Fruit fly (Drosophila melanogaster) whole organism, embryonic: ENCODE measurements around the gene CG10793.
A peak's percentile ranks its signal among the peaks of the same experiment; 100 is the strongest.

Experiments used
- Atf3 ChIP-seq: fragments of 200-800 bp; sonication (Bioruptor generic); optimal IDR thresholded peaks from 3 replicates; lab custom pipeline; 2016; ENCODE audit warnings: missing biosample characterization, missing genetic modification characterization
- CG10209 ChIP-seq: fragments of 200-800 bp; sonication (Bioruptor generic); optimal IDR thresholded peaks from 3 replicates; lab custom pipeline; 2017; ENCODE audit warnings: missing biosample characterization, mild to moderate bottlenecking, missing genetic modification characterization, missing genetic modification reagents
- CG10267 ChIP-seq: fragments of 200-800 bp; sonication (Bioruptor generic); optimal IDR thresholded peaks from 2 replicates; lab custom pipeline; 2018; ENCODE audit warnings: missing biosample characterization, mild to moderate bottlenecking, missing genetic modification characterization, moderate library complexity
- CG10274 ChIP-seq: fragments of 200-800 bp; sonication (Bioruptor generic); optimal IDR thresholded peaks from 3 replicates; lab custom pipeline; 2017; ENCODE audit warnings: missing biosample characterization, mild to moderate bottlenecking, missing genetic modification characterization
- CG10366 ChIP-seq: fragments of 200-800 bp; sonication (Bioruptor generic); IDR thresholded peaks from 2 replicates; pipeline ENCODE4 v1.3.6; 2022; ENCODE audit warnings: missing biosample characterization, missing genetic modification characterization
- CG11093 ChIP-seq: fragments of 200-800 bp; sonication (Bioruptor generic); IDR thresholded peaks from 3 replicates; pipeline ENCODE4 v1.3.6; 2022; ENCODE audit warnings: missing biosample characterization, missing genetic modification characterization
- CG11398 ChIP-seq: fragments of 200-800 bp; sonication (Bioruptor generic); optimal IDR thresholded peaks from 2 replicates; lab custom pipeline; 2016; ENCODE audit warnings: missing biosample characterization, missing genetic modification characterization
- CG13287 ChIP-seq: fragments of 200-800 bp; sonication (Bioruptor generic); IDR thresholded peaks from 2 replicates; pipeline ENCODE4 v1.3.6; 2022; ENCODE audit warnings: missing biosample characterization, missing genetic modification characterization; ENCODE audit not compliant: partially characterized antibody
- CG13624 ChIP-seq: fragments of 200-800 bp; sonication (Bioruptor generic); optimal IDR thresholded peaks from 2 replicates; lab custom pipeline; 2016; ENCODE audit warnings: missing biosample characterization, missing genetic modification characterization
- CG15269 ChIP-seq: fragments of 200-800 bp; sonication (Bioruptor generic); optimal IDR thresholded peaks from 2 replicates; lab custom pipeline; 2018; ENCODE audit warnings: missing biosample characterization, mild to moderate bottlenecking, missing genetic modification characterization, moderate library complexity
- CG1529 ChIP-seq: fragments of 200-800 bp; sonication (Bioruptor generic); optimal IDR thresholded peaks from 3 replicates; lab custom pipeline; 2018; ENCODE audit warnings: missing biosample characterization, missing genetic modification characterization
- CG15479 ChIP-seq: fragments of 200-800 bp; sonication (Bioruptor generic); optimal IDR thresholded peaks from 3 replicates; lab custom pipeline; 2019; ENCODE audit warnings: missing biosample characterization, mild to moderate bottlenecking, missing genetic modification characterization, moderate library complexity
- CG17612 ChIP-seq: fragments of 200-800 bp; sonication (Bioruptor generic); IDR thresholded peaks from 2 replicates; pipeline ENCODE4 v1.3.6; 2022; ENCODE audit warnings: missing biosample characterization, missing genetic modification characterization
- CG2120 ChIP-seq: fragments of 200-800 bp; sonication (Bioruptor generic); optimal IDR thresholded peaks from 3 replicates; lab custom pipeline; 2016; ENCODE audit warnings: missing biosample characterization, missing genetic modification characterization
- CG31388 ChIP-seq: fragments of 200-800 bp; sonication (Bioruptor generic); optimal IDR thresholded peaks from 2 replicates; lab custom pipeline; 2016; ENCODE audit warnings: missing biosample characterization, missing genetic modification characterization
- CG4854 ChIP-seq: fragments of 200-800 bp; sonication (Bioruptor generic); optimal IDR thresholded peaks from 2 replicates; lab custom pipeline; 2016; ENCODE audit warnings: missing biosample characterization, missing genetic modification characterization, inconsistent platforms
- CG7963 ChIP-seq: fragments of 200-800 bp; sonication (Bioruptor generic); IDR thresholded peaks from 3 replicates; pipeline ENCODE4 v1.3.6; 2022; ENCODE audit warnings: missing biosample characterization, missing genetic modification characterization; ENCODE audit not compliant: partially characterized antibody
- CG8281 ChIP-seq: fragments of 200-800 bp; sonication (Bioruptor generic); optimal IDR thresholded peaks from 2 replicates; lab custom pipeline; 2018; ENCODE audit warnings: missing biosample characterization, mild to moderate bottlenecking, missing genetic modification characterization, moderate library complexity
- CG8388 ChIP-seq: fragments of 200-800 bp; sonication (Bioruptor generic); optimal IDR thresholded peaks from 2 replicates; lab custom pipeline; 2019; ENCODE audit warnings: missing biosample characterization, mild to moderate bottlenecking, missing genetic modification characterization, moderate library complexity
- CG9609 ChIP-seq: fragments of 200-800 bp; sonication (Bioruptor generic); optimal IDR thresholded peaks from 3 replicates; lab custom pipeline; 2016; ENCODE audit warnings: missing biosample characterization, missing genetic modification characterization
- Camta ChIP-seq: fragments of 200-800 bp; sonication (Bioruptor generic); optimal IDR thresholded peaks from 2 replicates; lab custom pipeline; 2016; ENCODE audit warnings: missing biosample characterization, missing genetic modification characterization
- Doc2 ChIP-seq: fragments of 200-800 bp; sonication (Bioruptor generic); IDR thresholded peaks from 2 replicates; pipeline ENCODE4 v1.3.6; 2022; ENCODE audit warnings: missing biosample characterization, missing genetic modification characterization
- Dp ChIP-seq: fragments of 200-800 bp; sonication (Bioruptor generic); optimal IDR thresholded peaks from 2 replicates; lab custom pipeline; 2018; ENCODE audit warnings: missing biosample characterization, mild to moderate bottlenecking, missing genetic modification characterization, moderate library complexity
- HmgD ChIP-seq: fragments of 200-800 bp; sonication (Bioruptor generic); optimal IDR thresholded peaks from 3 replicates; lab custom pipeline; 2016; ENCODE audit warnings: missing biosample characterization, missing genetic modification characterization
- Hmr ChIP-seq: fragments of 200-800 bp; sonication (Bioruptor generic); optimal IDR thresholded peaks from 3 replicates; lab custom pipeline; 2017; ENCODE audit warnings: mild to moderate bottlenecking, missing biosample characterization, missing genetic modification reagents, missing genetic modification characterization
- Lhr ChIP-seq: fragments of 200-800 bp; sonication (Bioruptor generic); optimal IDR thresholded peaks from 3 replicates; lab custom pipeline; 2017; ENCODE audit warnings: mild to moderate bottlenecking, missing biosample characterization, missing genetic modification reagents, missing genetic modification characterization
- MTF-1 ChIP-seq: fragments of 200-800 bp; sonication (Bioruptor generic); optimal IDR thresholded peaks from 2 replicates; lab custom pipeline; 2018; ENCODE audit warnings: missing biosample characterization, mild to moderate bottlenecking, missing genetic modification characterization, borderline replicate concordance
- Oaz ChIP-seq: fragments of 200-800 bp; sonication (Bioruptor generic); IDR thresholded peaks from 2 replicates; pipeline ENCODE4 v1.3.6; 2022; ENCODE audit warnings: missing biosample characterization, missing genetic modification characterization
- Stat92E ChIP-seq, 3 experiments: fragments of >200 bp in 2 of 3; fragments of 200-800 bp in 1 of 3; sonication (Bioruptor generic) in 1 of 3; optimal IDR thresholded peaks; 2 replicates each; lab custom pipeline; 2017 to 2019; ENCODE audit warnings: missing biosample characterization in 3 of 3, missing genetic modification characterization in 3 of 3, mild to moderate bottlenecking in 1 of 3, moderate library complexity in 1 of 3
- ac ChIP-seq: fragments of 200-800 bp; sonication (Bioruptor generic); optimal IDR thresholded peaks from 3 replicates; lab custom pipeline; 2017; ENCODE audit warnings: missing biosample characterization, mild to moderate bottlenecking, missing genetic modification characterization
- al ChIP-seq: fragments of 200-800 bp; sonication (Bioruptor generic); IDR thresholded peaks from 2 replicates; pipeline ENCODE4 v1.3.6; 2022; ENCODE audit warnings: missing biosample characterization, missing genetic modification characterization
- bcd ChIP-seq: fragments of 200-800 bp; sonication (Bioruptor generic); optimal IDR thresholded peaks from 2 replicates; lab custom pipeline; 2017; ENCODE audit warnings: missing biosample characterization, mild to moderate bottlenecking, missing genetic modification characterization
- cad ChIP-seq: fragments of >200 bp; optimal IDR thresholded peaks from 2 replicates; lab custom pipeline; 2017; ENCODE audit warnings: missing biosample characterization, missing genetic modification characterization
- caup ChIP-seq: fragments of 200-800 bp; sonication (Bioruptor generic); optimal IDR thresholded peaks from 3 replicates; lab custom pipeline; 2017; ENCODE audit warnings: missing biosample characterization, mild to moderate bottlenecking, missing genetic modification characterization, moderate library complexity; ENCODE audit not compliant: severe bottlenecking
- cg ChIP-seq: fragments of 200-800 bp; sonication (Bioruptor generic); optimal IDR thresholded peaks from 3 replicates; lab custom pipeline; 2019; ENCODE audit warnings: missing biosample characterization, mild to moderate bottlenecking, missing genetic modification characterization, moderate library complexity
- corto ChIP-seq: fragments of 200-800 bp; sonication (Bioruptor generic); optimal IDR thresholded peaks from 2 replicates; lab custom pipeline; 2016; ENCODE audit warnings: missing biosample characterization, mild to moderate bottlenecking, missing genetic modification characterization, moderate library complexity
- dati ChIP-seq: fragments of 200-800 bp; sonication (Bioruptor generic); IDR thresholded peaks from 2 replicates; pipeline ENCODE4 v1.3.6; 2022; ENCODE audit warnings: missing biosample characterization, missing genetic modification characterization
- grau ChIP-seq: fragments of 200-800 bp; optimal IDR thresholded peaks from 3 replicates; lab custom pipeline; 2019; ENCODE audit warnings: missing biosample characterization, mild to moderate bottlenecking, missing genetic modification characterization, moderate library complexity
- gro ChIP-seq: fragments of 200-800 bp; sonication (Bioruptor generic); optimal IDR thresholded peaks from 2 replicates; lab custom pipeline; 2016; ENCODE audit warnings: missing biosample characterization, missing genetic modification characterization
- hbn ChIP-seq: fragments of 200-800 bp; sonication (Bioruptor generic); IDR thresholded peaks from 2 replicates; pipeline ENCODE4 v1.3.6; 2022; ENCODE audit warnings: missing biosample characterization, missing genetic modification characterization; ENCODE audit not compliant: partially characterized antibody
- jing ChIP-seq: fragments of 200-800 bp; sonication (Bioruptor generic); optimal IDR thresholded peaks from 2 replicates; lab custom pipeline; 2018; ENCODE audit warnings: missing biosample characterization, mild to moderate bottlenecking, missing genetic modification characterization
- lola ChIP-seq, 3 experiments: fragments of >200 bp in 2 of 3; fragments of 200-800 bp in 1 of 3; sonication (Bioruptor generic) in 1 of 3; optimal IDR thresholded peaks; 2 replicates each; lab custom pipeline; 2017 to 2019; ENCODE audit warnings: missing biosample characterization in 3 of 3, missing genetic modification characterization in 3 of 3, mild to moderate bottlenecking in 1 of 3, moderate library complexity in 1 of 3
- otp ChIP-seq: fragments of 200-800 bp; sonication (Bioruptor generic); IDR thresholded peaks from 3 replicates; pipeline ENCODE4, ENCODE4 v1.3.6; 2022; ENCODE audit warnings: missing biosample characterization, missing genetic modification characterization
- pb ChIP-seq: fragments of 200-800 bp; sonication (Bioruptor generic); optimal IDR thresholded peaks from 3 replicates; lab custom pipeline; 2016; ENCODE audit warnings: missing biosample characterization, missing genetic modification characterization
- repo ChIP-seq: fragments of 200-800 bp; sonication (Bioruptor generic); optimal IDR thresholded peaks from 2 replicates; lab custom pipeline; 2016; ENCODE audit warnings: missing biosample characterization, missing genetic modification characterization
- trem ChIP-seq: fragments of 200-800 bp; optimal IDR thresholded peaks from 3 replicates; lab custom pipeline; 2019; ENCODE audit warnings: missing biosample characterization, mild to moderate bottlenecking, missing genetic modification characterization, moderate library complexity
- vfl ChIP-seq: fragments of 200-800 bp; sonication (Bioruptor generic); optimal IDR thresholded peaks from 2 replicates; lab custom pipeline; 2016; ENCODE audit warnings: missing biosample characterization, missing genetic modification characterization
- vnd ChIP-seq: fragments of 200-800 bp; sonication (Bioruptor generic); IDR thresholded peaks from 3 replicates; pipeline ENCODE4 v1.3.6; 2022; ENCODE audit warnings: missing biosample characterization, missing genetic modification characterization; ENCODE audit not compliant: partially characterized antibody
- wek ChIP-seq: fragments of 200-800 bp; sonication (Bioruptor generic); optimal IDR thresholded peaks from 3 replicates; lab custom pipeline; 2018; ENCODE audit warnings: missing biosample characterization, mild to moderate bottlenecking, missing genetic modification characterization, moderate library complexity

CG10793 gene

dm6 chrX:3360437-3361075, 44.4 kb upstream of the CG10793 start (continued):
- TF ChIP-seq jing (GFP tag; lab: Kevin White, UChicago): no peak
- TF ChIP-seq lola (GFP tag; optimal IDR thresholded peaks at IDR 0.05; lab: Kevin White, UChicago): peak in 1 of 3 experiments; percentile 48
- no peak for TF ChIP-seq CG7963 (GFP tag; lab: Robert Waterston, UW)
- TF ChIP-seq cad: no peak
- peak; percentile 71 for TF ChIP-seq gro (GFP tag; lab: Kevin White, UChicago)
- TF ChIP-seq Doc2 (GFP tag; lab: Robert Waterston, UW): no peak
- no peak for TF ChIP-seq CG11093 (GFP tag; lab: Robert Waterston, UW)
- TF ChIP-seq CG10209 (GFP tag; lab: Kevin White, UChicago): peak; percentile 68
- no peak for TF ChIP-seq corto (GFP tag; lab: Kevin White, UChicago)
- no peak for TF ChIP-seq MTF-1 (GFP tag; lab: Kevin White, UChicago)
- peak; percentile 39 for TF ChIP-seq caup (GFP tag; lab: Kevin White, UChicago)
- peak; percentile 12 for TF ChIP-seq trem (tag; lab: Kevin White, UChicago)
- TF ChIP-seq cg (GFP tag; lab: Kevin White, UChicago): no peak
- peak; percentile 77 for TF ChIP-seq CG15269 (tag; lab: Kevin White, UChicago)
- TF ChIP-seq vfl: peak; percentile 64
- no peak for TF ChIP-seq CG17612 (GFP tag; lab: Robert Waterston, UW)
- no peak for TF ChIP-seq vnd (GFP tag; lab: Robert Waterston, UW)
- no peak for TF ChIP-seq hbn (GFP tag; lab: Robert Waterston, UW)
- TF ChIP-seq al: peak; percentile 73
- TF ChIP-seq CG8281 (tag; lab: Kevin White, UChicago): peak; percentile 30
- TF ChIP-seq grau (tag; lab: Kevin White, UChicago): peak; percentile 84
- TF ChIP-seq CG2120 (GFP tag; lab: Kevin White, UChicago): peak; percentile 86
- TF ChIP-seq bcd (GFP tag; lab: Kevin White, UChicago): peak; percentile 72
- TF ChIP-seq CG1529 (GFP tag; lab: Kevin White, UChicago): no peak
- peak; percentile 47 for TF ChIP-seq CG10267 (tag; lab: Kevin White, UChicago)
- no peak for TF ChIP-seq ac (GFP tag; lab: Kevin White, UChicago)
- peak; percentile 98 for TF ChIP-seq CG10274 (GFP tag; lab: Kevin White, UChicago)
- TF ChIP-seq CG9609: peak; percentile 56
- peak; percentile 71 for TF ChIP-seq Hmr
- TF ChIP-seq CG15479 (GFP tag; lab: Kevin White, UChicago): no peak
- TF ChIP-seq Atf3 (GFP tag; lab: Kevin White, UChicago): no peak
- no peak for TF ChIP-seq wek (GFP tag; lab: Kevin White, UChicago)
- peak; percentile 45 for TF ChIP-seq CG4854 (GFP tag; lab: Kevin White, UChicago)
- TF ChIP-seq otp: no peak
- TF ChIP-seq Stat92E (GFP tag; optimal IDR thresholded peaks at IDR 0.05; lab: Kevin White, UChicago): no peak
- TF ChIP-seq Lhr (GFP tag; lab: Kevin White, UChicago): no peak
- no peak for TF ChIP-seq CG13287 (GFP tag; lab: Robert Waterston, UW)
- peak; percentile 43 for TF ChIP-seq CG11398 (GFP tag; lab: Kevin White, UChicago)
- TF ChIP-seq Camta (GFP tag; lab: Kevin White, UChicago): peak; percentile 57
- TF ChIP-seq HmgD (GFP tag; lab: Kevin White, UChicago): no peak
- TF ChIP-seq CG13624: peak; percentile 82
- TF ChIP-seq repo (GFP tag; lab: Kevin White, UChicago): no peak
- TF ChIP-seq pb (GFP tag; lab: Kevin White, UChicago): peak; percentile 22
- no peak for TF ChIP-seq dati
- TF ChIP-seq CG31388 (GFP tag; lab: Kevin White, UChicago): no peak
- peak; percentile 50; the same call in 1 of the 2 replicates for TF ChIP-seq CG10366 (GFP tag; lab: Robert Waterston, UW)
- TF ChIP-seq Oaz: no peak
- TF ChIP-seq Dp (GFP tag; lab: Kevin White, UChicago): no peak
- peak; percentile 40 for TF ChIP-seq CG8388 (GFP tag; lab: Kevin White, UChicago)
